Worm (Caenorhabditis elegans): ENCODE results near the gene C04H4.1.

Gene C04H4.1

ce11 chrII:7944333-7944744 lies 14.3 kb upstream of the C04H4.1 start:
- peak; percentile 17 for TF ChIP-seq unc-55 (GFP tag; optimal IDR thresholded peaks at IDR 0.05)
- TF ChIP-seq hlh-15 (tag; optimal IDR thresholded peaks at IDR 0.05), result no peak

- TF ChIP-seq tbx-2 (tag; optimal IDR thresholded peaks at IDR 0.05) (peak; percentile 34), dve-1 (tag; optimal IDR thresholded peaks at IDR 0.05) (peak; percentile 4), ceh-48 (tag; optimal IDR thresholded peaks at IDR 0.05) (no peak), mec-3 (tag; optimal IDR thresholded peaks at IDR 0.05; ENCODE audit: borderline replicate concordance) (no peak), unc-55 (GFP tag; optimal IDR thresholded peaks at IDR 0.05) (peak; percentile 41), nfya-1 (tag; optimal IDR thresholded peaks at IDR 0.05) (peak; percentile 32)
Observed at ce11 chrII:7945168-7945567, 13.5 kb upstream of the C04H4.1 start, which contains the start of gene dbt-1. Gene dbt-1, minus strand, starts transcription at chrII:7945206.

DNA sequence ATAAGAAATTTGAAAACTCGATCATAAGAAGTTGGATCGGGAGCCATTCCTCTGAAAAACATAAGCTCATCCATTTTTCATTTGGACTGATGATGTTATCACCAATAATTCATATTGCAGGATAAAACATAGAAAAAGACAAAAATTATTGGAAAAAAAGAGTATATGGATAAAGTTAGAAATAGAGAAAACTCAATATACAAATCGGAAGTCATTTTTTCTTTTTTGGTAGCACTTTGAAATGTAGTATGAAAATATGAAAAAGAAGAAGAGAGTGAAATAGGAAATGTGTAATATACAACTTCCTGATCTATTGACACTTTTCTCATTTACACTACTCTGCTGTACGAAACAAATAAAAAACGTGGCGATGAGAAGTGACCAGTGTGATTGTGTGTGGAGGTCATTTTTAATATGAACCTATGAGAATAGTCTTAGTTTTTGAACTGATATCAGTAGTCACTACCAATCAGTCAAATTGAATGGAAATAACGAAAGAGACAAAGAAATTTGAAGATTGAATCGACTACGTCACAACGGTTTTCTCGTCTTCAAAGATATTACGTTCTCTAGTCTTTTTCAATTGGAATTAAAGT lies 11.7 kb upstream of the C04H4.1 start, which contains the start of gene ZK669.5:
TSS of gene ZK669.5 (minus strand) at position 51 of the 596 bp plus-strand sequence.
- TF ChIP-seq gmeb-2 (tag; optimal IDR thresholded peaks at IDR 0.05) (no peak), nhr-232 (tag; optimal IDR thresholded peaks at IDR 0.05) (no peak), npax-4 (tag; optimal IDR thresholded peaks at IDR 0.05) (no peak), ceh-22 (tag; optimal IDR thresholded peaks at IDR 0.05) (no peak)

ce11 chrII:7948278-7948677 lies 10.4 kb upstream of the C04H4.1 start:
- TF ChIP-seq pqm-1 (tag; optimal IDR thresholded peaks at IDR 0.05), result no peak

DNA sequence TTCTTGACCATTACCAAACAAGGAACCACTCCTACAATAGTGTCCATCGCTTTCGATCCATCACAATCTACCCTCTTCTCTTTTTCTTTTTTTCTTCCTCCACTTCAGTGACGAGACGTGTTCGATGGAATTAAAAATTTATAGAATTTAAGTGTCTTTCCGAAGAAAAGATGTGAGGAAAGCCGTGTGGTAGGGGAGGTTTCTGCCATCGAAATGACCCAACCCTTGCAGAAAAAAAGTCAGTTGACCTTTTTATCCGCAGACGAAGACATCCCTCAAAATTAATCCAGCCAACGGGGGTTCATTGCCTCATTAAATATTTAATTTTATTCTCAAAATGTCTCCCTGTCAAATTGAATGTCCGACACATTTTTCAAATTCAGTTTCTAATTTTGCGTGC lies 3.1 kb upstream of the C04H4.1 start:
- TF ChIP-seq C08G9.2 (tag; optimal IDR thresholded peaks at IDR 0.05), result no peak

- no peak for TF ChIP-seq eyg-1 (tag; optimal IDR thresholded peaks at IDR 0.05)
- no peak for TF ChIP-seq T23F11.4 (GFP tag; optimal IDR thresholded peaks at IDR 0.05)
Observed at ce11 chrII:7962181-7962580, 3.5 kb downstream of the C04H4.1 start.

DNA sequence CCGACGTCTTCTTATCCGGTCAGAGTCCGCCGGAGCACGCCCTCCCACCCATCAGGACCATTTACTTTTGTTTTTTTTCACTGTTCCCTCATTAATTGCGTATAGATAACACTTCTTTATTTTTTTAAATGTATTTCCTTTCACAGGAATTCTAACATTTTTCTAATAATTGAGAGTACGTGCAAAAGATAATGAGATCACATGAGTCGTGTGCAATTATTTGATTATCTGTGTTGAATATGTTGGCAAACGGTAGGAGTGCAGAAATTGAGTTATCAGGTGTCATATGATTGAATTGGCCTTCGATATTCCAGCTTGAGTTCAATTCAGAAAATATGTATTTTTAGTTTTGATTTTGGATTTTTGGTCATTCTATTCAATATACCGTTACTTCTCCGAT lies 9.7 kb downstream of the C04H4.1 start:
- peak; percentile 50 for TF ChIP-seq unc-42 (tag; optimal IDR thresholded peaks at IDR 0.05)
- TF ChIP-seq ahr-1 (tag; optimal IDR thresholded peaks at IDR 0.05), result no peak

DNA sequence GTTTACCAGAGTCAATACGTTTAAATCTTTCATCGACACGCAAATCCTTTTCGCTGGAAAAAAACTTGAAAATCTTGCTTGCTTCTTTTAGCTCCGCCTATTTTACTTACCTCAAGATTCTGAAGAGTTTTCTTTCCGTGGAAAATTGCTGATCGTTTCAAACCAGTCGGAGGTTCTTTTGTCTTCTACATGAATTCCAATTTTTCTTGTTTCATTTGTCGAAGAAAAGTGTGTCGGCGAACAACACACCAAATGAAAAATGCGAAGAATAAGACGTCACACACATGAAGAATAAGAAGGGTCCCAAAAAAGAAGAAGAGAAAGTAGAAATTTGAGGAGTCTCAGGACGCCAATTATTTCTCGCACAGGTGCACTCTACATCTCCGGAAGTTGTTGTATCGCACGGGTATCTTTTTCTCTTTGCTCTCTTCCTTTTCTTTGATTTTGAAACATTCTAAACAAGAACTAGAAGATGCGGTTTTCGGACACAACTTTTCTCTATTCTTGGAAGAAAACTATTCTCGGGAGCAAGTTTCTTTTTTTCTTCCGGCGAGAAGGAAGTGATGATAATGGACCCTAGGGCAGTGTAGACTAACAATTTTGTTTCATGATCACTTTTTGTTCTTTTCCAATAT lies 15.7 kb downstream of the C04H4.1 start:
- TF ChIP-seq eyg-1 (tag; optimal IDR thresholded peaks at IDR 0.05), result no peak
- TF ChIP-seq gmeb-2 (tag; optimal IDR thresholded peaks at IDR 0.05), result no peak
- no peak for TF ChIP-seq sox-4 (tag; optimal IDR thresholded peaks at IDR 0.05)
- no peak for TF ChIP-seq nhr-11 (tag; optimal IDR thresholded peaks at IDR 0.05)
- no peak for TF ChIP-seq C38D4.7 (GFP tag; optimal IDR thresholded peaks at IDR 0.05)
- no peak for TF ChIP-seq sdc-2 (tag; optimal IDR thresholded peaks at IDR 0.05)
- TF ChIP-seq unc-42 (tag; optimal IDR thresholded peaks at IDR 0.05), result no peak
- TF ChIP-seq ceh-18 (tag; optimal IDR thresholded peaks at IDR 0.05), result no peak
- no peak for TF ChIP-seq ttx-3 (tag; optimal IDR thresholded peaks at IDR 0.05)
- TF ChIP-seq mec-3 (tag; optimal IDR thresholded peaks at IDR 0.05; ENCODE audit: borderline replicate concordance), result no peak
- TF ChIP-seq sox-2 (GFP tag; IDR thresholded peaks at IDR 0.05), result no peak

DNA sequence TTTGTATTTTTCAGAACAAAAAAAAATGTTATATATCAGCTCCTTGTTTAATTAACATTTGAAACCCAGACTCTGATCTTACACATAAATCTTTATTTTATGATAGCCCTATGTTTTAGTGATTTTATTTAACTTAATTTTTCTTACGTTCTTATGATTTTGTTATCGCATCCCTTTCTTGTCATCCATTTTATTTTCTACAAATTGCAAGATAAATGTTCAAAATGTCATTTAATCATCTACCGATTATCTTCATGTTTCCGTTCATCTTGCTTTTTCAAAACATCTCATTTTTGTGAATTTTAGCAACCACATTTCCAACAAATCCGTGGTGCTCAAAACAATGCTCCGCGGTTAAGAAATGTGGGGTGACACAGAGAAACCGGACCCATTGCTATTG lies 17.7 kb downstream of the C04H4.1 start, which contains the start of gene DH11.5:
TSS of gene DH11.5 (plus strand) at position 301 of the 400 bp plus-strand sequence.
- TF ChIP-seq unc-86 (tag; optimal IDR thresholded peaks at IDR 0.05) (no peak), lim-6 (tag; optimal IDR thresholded peaks at IDR 0.05) (no peak), ceh-48 (tag; optimal IDR thresholded peaks at IDR 0.05) (no peak), syd-9 (tag; optimal IDR thresholded peaks at IDR 0.05) (no peak), unc-55 (GFP tag; optimal IDR thresholded peaks at IDR 0.05) (no peak), unc-3 (GFP tag; conservative IDR thresholded peaks at IDR 0.05) (no peak), unc-3 (tag; optimal IDR thresholded peaks at IDR 0.05) (no peak), dmd-4 (tag; optimal IDR thresholded peaks at IDR 0.05; ENCODE audit: borderline replicate concordance) (no peak), madf-2 (tag; optimal IDR thresholded peaks at IDR 0.05) (no peak), Y22D7AL.16 (tag; optimal IDR thresholded peaks at IDR 0.05) (no peak), unc-42 (tag; optimal IDR thresholded peaks at IDR 0.05) (no peak), ceh-31 (tag; optimal IDR thresholded peaks at IDR 0.05) (no peak), ceh-24 (tag; optimal IDR thresholded peaks at IDR 0.05) (no peak), ceh-22 (tag; optimal IDR thresholded peaks at IDR 0.05) (no peak), rnt-1 (tag; optimal IDR thresholded peaks at IDR 0.05) (no peak), ets-4 (tag; optimal IDR thresholded peaks at IDR 0.05) (no peak)
